Worm (Caenorhabditis elegans) whole organism, young adult: ENCODE data around the gene C55A6.10.

Experiments used
- B0019.2 ChIP-seq: fragments of 200-800 bp; sonication (Bioruptor generic); conservative IDR thresholded peaks from 2 replicates; pipeline ENCODE4 v1.3.6; 2022; ENCODE audit warnings: missing genetic modification reagents, missing genetic modification characterization, missing compliant biosample characterization
- C17E4.6 ChIP-seq: fragments of 200-800 bp; sonication (Bioruptor generic); IDR thresholded peaks from 2 replicates; pipeline ENCODE4 v1.3.6; 2022; ENCODE audit warnings: missing genetic modification reagents, missing genetic modification characterization, missing compliant biosample characterization
- D2030.7 ChIP-seq: fragments of 200-800 bp; sonication (Bioruptor generic); IDR thresholded peaks from 2 replicates; pipeline ENCODE4 v1.3.6; 2022; ENCODE audit warnings: missing genetic modification reagents, missing genetic modification characterization, missing compliant biosample characterization
- F22D6.2 ChIP-seq: sonication (generic microtip); optimal IDR thresholded peaks from 2 replicates; lab custom pipeline; 2016; ENCODE audit warnings: mild to moderate bottlenecking, missing genetic modification characterization, missing compliant biosample characterization
- F23B12.7 ChIP-seq: sonication (generic microtip); optimal IDR thresholded peaks from 2 replicates; lab custom pipeline; 2017; ENCODE audit warnings: missing genetic modification characterization, mild to moderate bottlenecking, missing compliant biosample characterization, antibody characterized with exemption, moderate library complexity; ENCODE audit not compliant: insufficient read depth
- F49E8.2 ChIP-seq: sonication (generic microtip); optimal IDR thresholded peaks from 3 replicates; lab custom pipeline; 2017; ENCODE audit warnings: missing genetic modification characterization, mild to moderate bottlenecking, missing compliant biosample characterization, antibody characterized with exemption, moderate library complexity; ENCODE audit not compliant: insufficient read depth
- F55B11.4 ChIP-seq: sonication (generic microtip); optimal IDR thresholded peaks from 2 replicates; lab custom pipeline; 2016; ENCODE audit warnings: missing compliant biosample characterization, missing genetic modification characterization, borderline replicate concordance; ENCODE audit not compliant: insufficient read depth
- T07F8.4 ChIP-seq: sonication (generic microtip); optimal IDR thresholded peaks from 2 replicates; lab custom pipeline; 2016; ENCODE audit warnings: mild to moderate bottlenecking, missing genetic modification characterization, moderate library complexity, missing compliant biosample characterization
- Y53F4B.3 ChIP-seq: fragments of 200-800 bp; sonication (Bioruptor generic); IDR thresholded peaks from 2 replicates; pipeline ENCODE4 v1.3.6; 2022; ENCODE audit warnings: missing genetic modification reagents, missing genetic modification characterization, missing compliant biosample characterization
- Y79H2A.3 ChIP-seq: fragments of 200-800 bp; sonication (Bioruptor generic); conservative IDR thresholded peaks from 2 replicates; pipeline ENCODE4 v1.3.6; 2022; ENCODE audit warnings: missing genetic modification reagents, missing genetic modification characterization, missing compliant biosample characterization
- aptf-2 ChIP-seq: fragments of 200-800 bp; sonication (Bioruptor generic); conservative IDR thresholded peaks from 2 replicates; pipeline ENCODE4 v1.3.6; 2022; ENCODE audit warnings: missing genetic modification reagents, missing genetic modification characterization, missing compliant biosample characterization
- atf-7 ChIP-seq: sonication (generic microtip); optimal IDR thresholded peaks from 2 replicates; lab custom pipeline; 2017; ENCODE audit warnings: mild to moderate bottlenecking, missing genetic modification characterization, missing compliant biosample characterization
- attf-3 ChIP-seq: fragments of 200-800 bp; sonication (Bioruptor generic); conservative IDR thresholded peaks from 2 replicates; pipeline ENCODE4 v1.3.6; 2022; ENCODE audit warnings: missing genetic modification reagents, missing genetic modification characterization, missing compliant biosample characterization
- attf-5 ChIP-seq: fragments of 200-800 bp; sonication (Bioruptor generic); optimal IDR thresholded peaks from 2 replicates; lab custom pipeline; 2018; ENCODE audit warnings: mild to moderate bottlenecking, missing genetic modification characterization, missing compliant biosample characterization
- attf-6 ChIP-seq: fragments of 200-800 bp; sonication (Bioruptor generic); IDR thresholded peaks from 2 replicates; pipeline ENCODE4 v1.3.6; 2022; ENCODE audit warnings: missing genetic modification reagents, missing genetic modification characterization, missing compliant biosample characterization
- cebp-1 ChIP-seq, 2 experiments: fragments of 200-800 bp in 1 of 2; sonication (Bioruptor generic) in 1 of 2; sonication (generic microtip) in 1 of 2; IDR thresholded peaks in 1 of 2; optimal IDR thresholded peaks in 1 of 2; 2 replicates each; pipeline versions ENCODE4 v1.3.6 to Lab custom; 2017 to 2022; ENCODE audit warnings: missing compliant biosample characterization in 2 of 2, missing genetic modification characterization in 2 of 2, mild to moderate bottlenecking in 1 of 2, missing genetic modification reagents in 1 of 2, moderate library complexity in 1 of 2
- chd-7 ChIP-seq: sonication (generic microtip); optimal IDR thresholded peaks from 2 replicates; lab custom pipeline; 2016; ENCODE audit warnings: mild to moderate bottlenecking, missing genetic modification characterization, moderate library complexity, missing compliant biosample characterization
- dpl-1 ChIP-seq: fragments of 150-350 bp; optimal IDR thresholded peaks from 2 replicates; lab custom pipeline; 2014; ENCODE audit warnings: missing biosample characterization, missing genetic modification reagents, missing genetic modification characterization
- egl-18 ChIP-seq: fragments of 200-800 bp; sonication (Bioruptor generic); IDR thresholded peaks from 2 replicates; pipeline ENCODE4 v1.3.6; 2022; ENCODE audit warnings: missing genetic modification reagents, missing genetic modification characterization, missing compliant biosample characterization
- egl-44 ChIP-seq: fragments of 200-800 bp; sonication (Bioruptor generic); IDR thresholded peaks from 2 replicates; pipeline ENCODE4 v1.3.6; 2022; ENCODE audit warnings: missing genetic modification reagents, missing genetic modification characterization, missing compliant biosample characterization
- ekl-4 ChIP-seq: fragments of 200-800 bp; sonication (Bioruptor generic); IDR thresholded peaks from 2 replicates; pipeline ENCODE4 v1.3.6; 2022; ENCODE audit warnings: missing genetic modification reagents, missing genetic modification characterization, missing compliant biosample characterization
- fkh-3 ChIP-seq: sonication (generic microtip); optimal IDR thresholded peaks from 2 replicates; lab custom pipeline; 2016; ENCODE audit warnings: mild to moderate bottlenecking, missing genetic modification characterization, missing compliant biosample characterization
- gei-17 ChIP-seq: fragments of 200-800 bp; sonication (Bioruptor generic); optimal IDR thresholded peaks from 2 replicates; lab custom pipeline; 2018; ENCODE audit warnings: mild to moderate bottlenecking, missing genetic modification characterization, missing compliant biosample characterization
- hlh-12 ChIP-seq: sonication (generic microtip); optimal IDR thresholded peaks from 2 replicates; lab custom pipeline; 2016; ENCODE audit warnings: missing genetic modification characterization, missing compliant biosample characterization
- hrde-1 ChIP-seq: sonication (generic microtip); optimal IDR thresholded peaks from 2 replicates; lab custom pipeline; 2016; ENCODE audit warnings: missing genetic modification characterization, mild to moderate bottlenecking, missing compliant biosample characterization, moderate library complexity, missing genotype, missing genetic modification reagents, borderline replicate concordance
- let-526 ChIP-seq: fragments of 200-800 bp; sonication (Bioruptor generic); IDR thresholded peaks from 2 replicates; pipeline ENCODE4 v1.3.6; 2022; ENCODE audit warnings: missing genetic modification reagents, missing genetic modification characterization, missing compliant biosample characterization
- lin-35 ChIP-seq, 3 experiments: fragments of 150-350 bp in 2 of 3; sonication (generic microtip) in 1 of 3; optimal IDR thresholded peaks; 2 replicates each; lab custom pipeline; 2014 to 2018; ENCODE audit warnings: missing biosample characterization in 3 of 3, missing genetic modification characterization in 3 of 3, missing genetic modification reagents in 3 of 3
- lin-40 ChIP-seq: sonication (generic microtip); optimal IDR thresholded peaks from 2 replicates; lab custom pipeline; 2016; ENCODE audit warnings: missing genetic modification characterization, mild to moderate bottlenecking, missing compliant biosample characterization, missing genotype, missing genetic modification reagents
- lsl-1 ChIP-seq: fragments of 200-800 bp; sonication (Bioruptor generic); optimal IDR thresholded peaks from 2 replicates; lab custom pipeline; 2018; ENCODE audit warnings: mild to moderate bottlenecking, missing genetic modification characterization, moderate library complexity, missing compliant biosample characterization
- lsy-27 ChIP-seq: sonication (generic microtip); optimal IDR thresholded peaks from 2 replicates; lab custom pipeline; 2017; ENCODE audit warnings: missing genetic modification characterization, mild to moderate bottlenecking, missing compliant biosample characterization, antibody characterized with exemption, missing genotype, borderline replicate concordance; ENCODE audit not compliant: insufficient read depth
- madf-3 ChIP-seq: fragments of 200-800 bp; sonication (Bioruptor generic); IDR thresholded peaks from 2 replicates; pipeline ENCODE4 v1.3.6; 2022; ENCODE audit warnings: missing genetic modification reagents, missing genetic modification characterization, missing compliant biosample characterization
- madf-8 ChIP-seq: fragments of 200-800 bp; sonication (Bioruptor generic); conservative IDR thresholded peaks from 2 replicates; pipeline ENCODE4 v1.3.6; 2022; ENCODE audit warnings: missing genetic modification reagents, missing genetic modification characterization, missing compliant biosample characterization
- mes-4 ChIP-seq: sonication (generic microtip); optimal IDR thresholded peaks from 2 replicates; lab custom pipeline; 2016; ENCODE audit warnings: missing genotype, missing genetic modification characterization, missing compliant biosample characterization
- mxl-1 ChIP-seq: sonication (generic microtip); optimal IDR thresholded peaks from 2 replicates; lab custom pipeline; 2016; ENCODE audit warnings: missing genetic modification characterization, missing compliant biosample characterization
- nfyb-1 ChIP-seq: fragments of 200-800 bp; sonication (Bioruptor generic); IDR thresholded peaks from 2 replicates; pipeline ENCODE4 v1.3.6; 2022; ENCODE audit warnings: missing genetic modification reagents, missing genetic modification characterization, missing compliant biosample characterization
- nhr-120 ChIP-seq: fragments of 200-800 bp; sonication (Bioruptor generic); IDR thresholded peaks from 2 replicates; pipeline ENCODE4 v1.3.6; 2022; ENCODE audit warnings: missing genetic modification characterization, missing compliant biosample characterization
- nhr-27 ChIP-seq: fragments of 200-800 bp; sonication (Bioruptor generic); optimal IDR thresholded peaks from 2 replicates; lab custom pipeline; 2018; ENCODE audit warnings: mild to moderate bottlenecking, missing genetic modification characterization, moderate library complexity, missing compliant biosample characterization
- nhr-80 ChIP-seq: sonication (generic microtip); optimal IDR thresholded peaks from 2 replicates; lab custom pipeline; 2016; ENCODE audit warnings: missing genetic modification characterization, missing compliant biosample characterization
- rpc-1 ChIP-seq, 2 experiments: fragments of 150-350 bp in 1 of 2; sonication (generic microtip) in 1 of 2; optimal IDR thresholded peaks; 2 replicates each; lab custom pipeline; 2014 to 2018; ENCODE audit warnings: missing biosample characterization in 1 of 2, missing genetic modification characterization in 1 of 2, missing genetic modification reagents in 1 of 2, missing genotype in 1 of 2
- sea-2 ChIP-seq: fragments of 200-800 bp; sonication (Bioruptor generic); IDR thresholded peaks from 2 replicates; pipeline ENCODE4 v1.3.6; 2022; ENCODE audit warnings: missing genetic modification characterization, missing compliant biosample characterization
- snpc-1.3 ChIP-seq: sonication (generic microtip); optimal IDR thresholded peaks from 2 replicates; lab custom pipeline; 2017; ENCODE audit warnings: missing genetic modification characterization, mild to moderate bottlenecking, missing compliant biosample characterization, antibody characterized with exemption, moderate library complexity, missing genotype, missing genetic modification reagents; ENCODE audit not compliant: insufficient read depth
- snpc-3.4 ChIP-seq: sonication (generic microtip); optimal IDR thresholded peaks from 2 replicates; lab custom pipeline; 2017; ENCODE audit warnings: missing genetic modification characterization, mild to moderate bottlenecking, missing compliant biosample characterization, antibody characterized with exemption, moderate library complexity, missing genotype, missing genetic modification reagents
- sptf-2 ChIP-seq: fragments of 200-800 bp; sonication (Bioruptor generic); optimal IDR thresholded peaks from 2 replicates; lab custom pipeline; 2018; ENCODE audit warnings: mild to moderate bottlenecking, missing genetic modification characterization, missing compliant biosample characterization
- tbp1 ChIP-seq: fragments of 200-800 bp; sonication (Bioruptor generic); optimal IDR thresholded peaks from 2 replicates; lab custom pipeline; 2018; ENCODE audit warnings: mild to moderate bottlenecking, missing genetic modification characterization, missing compliant biosample characterization
- ztf-22 ChIP-seq: fragments of 200-800 bp; sonication (Bioruptor generic); optimal IDR thresholded peaks from 2 replicates; lab custom pipeline; 2018; ENCODE audit warnings: mild to moderate bottlenecking, missing genetic modification characterization, moderate library complexity, missing compliant biosample characterization
- ztf-26 ChIP-seq: sonication (generic microtip); optimal IDR thresholded peaks from 2 replicates; lab custom pipeline; 2017; ENCODE audit warnings: missing genetic modification characterization, missing compliant biosample characterization
- ztf-28 ChIP-seq: fragments of 200-800 bp; sonication (Bioruptor generic); IDR thresholded peaks from 2 replicates; pipeline ENCODE4 v1.3.6; 2022; ENCODE audit warnings: missing genetic modification reagents, missing genetic modification characterization, missing compliant biosample characterization

The C55A6.10 gene

DNA sequence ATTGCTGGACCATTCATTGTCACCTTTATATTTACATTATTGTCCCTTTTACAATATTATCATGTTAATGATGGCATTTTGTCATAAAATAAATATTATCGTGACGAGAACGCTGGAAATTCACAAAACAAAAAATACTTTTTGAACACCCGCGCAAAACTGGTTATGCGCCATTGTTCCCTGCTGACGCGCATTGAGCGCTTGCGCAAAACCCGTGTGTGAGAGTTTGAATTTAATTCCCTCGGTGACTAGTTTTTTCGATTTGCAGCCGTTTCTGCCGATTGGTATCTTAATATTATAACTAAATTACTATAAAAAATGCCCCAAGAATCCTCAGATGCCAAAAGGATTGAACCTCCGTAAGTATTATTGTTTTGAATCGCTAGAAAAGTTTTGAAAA, 16.3 kb downstream of the C55A6.10 start, which contains the start of gene pafo-1 (continued):
- no peak for TF ChIP-seq nhr-120 (GFP tag; lab: Robert Waterston, UW)
- no peak for TF ChIP-seq gei-17 (GFP tag; lab: Kevin White, UChicago)
- peak; percentile 92 to 98 (median 93) for TF ChIP-seq lin-35 (GFP tag; optimal IDR thresholded peaks at IDR 0.05; lab: Kevin White, UChicago)
- no peak for TF ChIP-seq egl-18
- no peak for TF ChIP-seq rpc-1 (optimal IDR thresholded peaks at IDR 0.05; lab: Kevin White, UChicago)
- no peak for TF ChIP-seq rpc-1 (tag; optimal IDR thresholded peaks at IDR 0.05; lab: Kevin White, UChicago)
- TF ChIP-seq mes-4 (tag; lab: Kevin White, UChicago), result no peak
- TF ChIP-seq Y79H2A.3 (GFP tag; lab: Robert Waterston, UW), result no peak
- TF ChIP-seq nhr-27 (tag; lab: Kevin White, UChicago), result no peak
- no peak for TF ChIP-seq T07F8.4 (tag; lab: Kevin White, UChicago)
- peak; percentile 61 for TF ChIP-seq madf-8 (GFP tag; lab: Robert Waterston, UW)
- TF ChIP-seq Y53F4B.3 (GFP tag; lab: Robert Waterston, UW), result no peak
- TF ChIP-seq sptf-2, result no peak
- peak; percentile 66 for TF ChIP-seq tbp1 (GFP tag; lab: Kevin White, UChicago)
- no peak for TF ChIP-seq sea-2
- peak; percentile 40 for TF ChIP-seq snpc-1.3
- no peak for TF ChIP-seq aptf-2
- TF ChIP-seq cebp-1 (GFP tag; IDR thresholded peaks at IDR 0.05; lab: Robert Waterston, UW), result no peak
- TF ChIP-seq cebp-1 (tag; optimal IDR thresholded peaks at IDR 0.05; lab: Kevin White, UChicago), result no peak
- TF ChIP-seq ztf-22 (GFP tag; lab: Kevin White, UChicago), result no peak
- peak; percentile 64; the same call in 1 of the 2 replicates for TF ChIP-seq let-526 (GFP tag; lab: Robert Waterston, UW)
- TF ChIP-seq F55B11.4, result no peak
- TF ChIP-seq F49E8.2, result no peak
- TF ChIP-seq C17E4.6 (GFP tag; lab: Robert Waterston, UW), result no peak
- TF ChIP-seq ztf-26 (tag; lab: Kevin White, UChicago), result peak; percentile 69
- no peak for TF ChIP-seq mxl-1
- peak; percentile 72 for TF ChIP-seq lsl-1 (GFP tag; lab: Kevin White, UChicago)
- peak; percentile 42 for TF ChIP-seq atf-7 (tag; lab: Kevin White, UChicago)
- no peak for TF ChIP-seq lsy-27 (tag; lab: Kevin White, UChicago)
- TF ChIP-seq nfyb-1 (GFP tag; lab: Robert Waterston, UW), result peak; percentile 93
- peak; percentile 45 for TF ChIP-seq F22D6.2
- peak; percentile 57 for TF ChIP-seq hrde-1 (tag; lab: Kevin White, UChicago)
- peak; percentile 76; the same call in 1 of the 2 replicates for TF ChIP-seq madf-3 (GFP tag; lab: Robert Waterston, UW)
- peak; percentile 57 for TF ChIP-seq snpc-3.4
- TF ChIP-seq nhr-80 (tag; lab: Kevin White, UChicago), result peak; percentile 27
- TF ChIP-seq fkh-3 (tag; lab: Kevin White, UChicago), result no peak
- TF ChIP-seq hlh-12 (tag; lab: Kevin White, UChicago), result no peak
- TF ChIP-seq attf-5 (GFP tag; lab: Kevin White, UChicago), result peak; percentile 89
- TF ChIP-seq attf-6, result peak; percentile 54; the same call in 1 of the 2 replicates
- peak; percentile 30 for TF ChIP-seq F23B12.7 (tag; lab: Kevin White, UChicago)
- TF ChIP-seq D2030.7, result peak; percentile 85
- peak; percentile 95 for TF ChIP-seq dpl-1 (GFP tag; lab: Kevin White, UChicago)
- TF ChIP-seq ztf-28 (GFP tag; lab: Robert Waterston, UW), result no peak
- peak; percentile 78 for TF ChIP-seq ekl-4 (GFP tag; lab: Robert Waterston, UW)
- TF ChIP-seq attf-3, result peak; percentile 62; the same call in 1 of the 2 replicates
- TF ChIP-seq egl-44 (GFP tag; lab: Robert Waterston, UW), result no peak
- TF ChIP-seq lin-40, result peak; percentile 87
- TF ChIP-seq B0019.2 (GFP tag; lab: Robert Waterston, UW), result no peak
- TF ChIP-seq chd-7 (tag; lab: Kevin White, UChicago), result peak; percentile 7
